Worm (Caenorhabditis elegans) whole organism, early embryonic: ENCODE measurements around the gene fbxa-1.

ENCODE experiments used
- ama-1 ChIP-seq: fragments of 150-350 bp; optimal IDR thresholded peaks from 2 replicates; lab custom pipeline; 2014
- flt-1 ChIP-seq: fragments of 200-800 bp; sonication (Bioruptor generic); IDR thresholded peaks from 2 replicates; pipeline ENCODE4 v1.3.6; 2022; ENCODE audit warnings: missing genetic modification characterization, missing compliant biosample characterization
- hmbx-1 ChIP-seq: sonication (generic microtip); optimal IDR thresholded peaks from 2 replicates; lab custom pipeline; 2016; ENCODE audit warnings: mild to moderate bottlenecking, missing genetic modification characterization, missing compliant biosample characterization
- pes-1 ChIP-seq: fragments of 200-800 bp; sonication (Bioruptor generic); IDR thresholded peaks from 2 replicates; pipeline ENCODE4 v1.3.6; 2022; ENCODE audit warnings: missing genetic modification reagents, missing genetic modification characterization, missing compliant biosample characterization
- tbx-37 ChIP-seq: fragments of 200-800 bp; sonication (Bioruptor generic); conservative IDR thresholded peaks from 2 replicates; pipeline ENCODE4 v1.3.6; 2022; ENCODE audit warnings: missing genetic modification reagents, missing genetic modification characterization, missing compliant biosample characterization

ce11 chrIII:2310996-2311395 is 3.1 kb upstream of the fbxa-1 start:
- TF ChIP-seq pes-1, result no peak
- no peak for TF ChIP-seq ama-1 (lab: Kevin White, UChicago)
- TF ChIP-seq hmbx-1 (tag; lab: Kevin White, UChicago), result no peak
- TF ChIP-seq flt-1, result no peak
- no peak for TF ChIP-seq tbx-37 (GFP tag; lab: Robert Waterston, UW)
